Fruit fly (Drosophila melanogaster) whole organism, embryonic: ENCODE measurements around the gene CG7191.

Source experiments
- Asciz ChIP-seq: fragments of 200-800 bp; sonication (Bioruptor generic); optimal IDR thresholded peaks from 2 replicates; lab custom pipeline; 2017; ENCODE audit warnings: missing biosample characterization, mild to moderate bottlenecking, missing genetic modification characterization, missing genetic modification reagents
- BEAF-32 ChIP-seq: fragments of 200-800 bp; sonication (Bioruptor generic); optimal IDR thresholded peaks from 3 replicates; lab custom pipeline; 2017; ENCODE audit warnings: missing biosample characterization, missing genetic modification characterization, mild to moderate bottlenecking, moderate library complexity, missing genetic modification reagents
- CG10431 ChIP-seq: fragments of 200-800 bp; sonication (Bioruptor generic); optimal IDR thresholded peaks from 3 replicates; lab custom pipeline; 2018; ENCODE audit warnings: missing biosample characterization, mild to moderate bottlenecking, missing genetic modification characterization
- CG10543 ChIP-seq: fragments of 200-800 bp; sonication (Bioruptor generic); optimal IDR thresholded peaks from 3 replicates; lab custom pipeline; 2017; ENCODE audit warnings: missing biosample characterization, mild to moderate bottlenecking, missing genetic modification characterization, moderate library complexity
- CG10979 ChIP-seq: fragments of 200-800 bp; sonication (Bioruptor generic); optimal IDR thresholded peaks from 2 replicates; lab custom pipeline; 2018; ENCODE audit warnings: missing biosample characterization, mild to moderate bottlenecking, missing genetic modification characterization, moderate library complexity
- CG11247 ChIP-seq: fragments of 200-800 bp; sonication (Bioruptor generic); IDR thresholded peaks from 2 replicates; pipeline ENCODE4 v1.3.6; 2022; ENCODE audit warnings: missing biosample characterization, missing genetic modification characterization
- CG11456 ChIP-seq: fragments of 200-800 bp; sonication (Bioruptor generic); IDR thresholded peaks from 3 replicates; pipeline ENCODE4 v1.3.6; 2022; ENCODE audit warnings: missing biosample characterization, missing genetic modification characterization
- CG11696 ChIP-seq: fragments of 200-800 bp; sonication (Bioruptor generic); IDR thresholded peaks from 2 replicates; pipeline ENCODE4 v1.3.6; 2022; ENCODE audit warnings: missing biosample characterization, missing genetic modification characterization
- CG12299 ChIP-seq: fragments of 200-800 bp; sonication (Bioruptor generic); optimal IDR thresholded peaks from 2 replicates; lab custom pipeline; 2018; ENCODE audit warnings: missing biosample characterization, mild to moderate bottlenecking, missing genetic modification characterization
- CG13424 ChIP-seq: fragments of 200-800 bp; sonication (Bioruptor generic); optimal IDR thresholded peaks from 2 replicates; lab custom pipeline; 2019; ENCODE audit warnings: missing biosample characterization, mild to moderate bottlenecking, missing genetic modification characterization, moderate library complexity
- CG14441 ChIP-seq: fragments of 200-800 bp; sonication (Bioruptor generic); IDR thresholded peaks from 2 replicates; pipeline ENCODE4 v1.3.6; 2022; ENCODE audit warnings: missing biosample characterization, missing genetic modification characterization
- CG15601 ChIP-seq: fragments of 200-800 bp; sonication (Bioruptor generic); optimal IDR thresholded peaks from 3 replicates; lab custom pipeline; 2019; ENCODE audit warnings: missing biosample characterization, mild to moderate bottlenecking, missing genetic modification characterization, moderate library complexity
- CG16813 ChIP-seq: fragments of 200-800 bp; sonication (Bioruptor generic); IDR thresholded peaks from 3 replicates; pipeline ENCODE4 v1.3.6; 2022; ENCODE audit warnings: missing biosample characterization, missing genetic modification characterization; ENCODE audit not compliant: partially characterized antibody
- CG17328 ChIP-seq: fragments of 200-800 bp; sonication (Bioruptor generic); IDR thresholded peaks from 2 replicates; pipeline ENCODE4 v1.3.6; 2022; ENCODE audit warnings: missing biosample characterization, missing genetic modification characterization
- CG17385 ChIP-seq: fragments of 200-800 bp; sonication (Bioruptor generic); optimal IDR thresholded peaks from 3 replicates; lab custom pipeline; 2018; ENCODE audit warnings: missing biosample characterization, mild to moderate bottlenecking, missing genetic modification characterization
- CG17912 ChIP-seq: fragments of 200-800 bp; sonication (Bioruptor generic); optimal IDR thresholded peaks from 2 replicates; lab custom pipeline; 2018; ENCODE audit warnings: missing biosample characterization, mild to moderate bottlenecking, missing genetic modification characterization
- CG18476 ChIP-seq: fragments of 200-800 bp; sonication (Bioruptor generic); optimal IDR thresholded peaks from 2 replicates; lab custom pipeline; 2016; ENCODE audit warnings: missing biosample characterization, mild to moderate bottlenecking, missing genetic modification characterization
- CG18764 ChIP-seq: fragments of 200-800 bp; sonication (Bioruptor generic); optimal IDR thresholded peaks from 3 replicates; lab custom pipeline; 2016; ENCODE audit warnings: missing biosample characterization, missing genetic modification characterization
- CG2889 ChIP-seq: fragments of 200-800 bp; sonication (Bioruptor generic); IDR thresholded peaks from 3 replicates; pipeline ENCODE4 v1.3.6; 2022; ENCODE audit warnings: missing biosample characterization, missing genetic modification characterization
- CG31441 ChIP-seq: fragments of 200-800 bp; sonication (Bioruptor generic); IDR thresholded peaks from 2 replicates; pipeline ENCODE4 v1.3.6; 2022; ENCODE audit warnings: missing biosample characterization, missing genetic modification characterization
- CG34422 ChIP-seq: fragments of 200-800 bp; sonication (Bioruptor generic); IDR thresholded peaks from 3 replicates; pipeline ENCODE4 v1.3.6; 2022; ENCODE audit warnings: missing biosample characterization, missing genetic modification characterization
- CG4282 ChIP-seq: fragments of 200-800 bp; sonication (Bioruptor generic); optimal IDR thresholded peaks from 2 replicates; lab custom pipeline; 2016; ENCODE audit warnings: missing biosample characterization, missing genetic modification characterization
- CG4328 ChIP-seq: fragments of 200-800 bp; sonication (Bioruptor generic); optimal IDR thresholded peaks from 3 replicates; lab custom pipeline; 2017; ENCODE audit warnings: missing biosample characterization, missing genetic modification reagents, missing genetic modification characterization
- CG4730 ChIP-seq: fragments of 200-800 bp; sonication (Bioruptor generic); IDR thresholded peaks from 2 replicates; pipeline ENCODE4 v1.3.6; 2022; ENCODE audit warnings: missing biosample characterization, missing genetic modification characterization
- CG5180 ChIP-seq: fragments of 200-800 bp; sonication (Bioruptor generic); optimal IDR thresholded peaks from 3 replicates; lab custom pipeline; 2017; ENCODE audit warnings: missing biosample characterization, missing genetic modification characterization, mild to moderate bottlenecking, moderate library complexity, missing genetic modification reagents
- CG7963 ChIP-seq: fragments of 200-800 bp; sonication (Bioruptor generic); IDR thresholded peaks from 3 replicates; pipeline ENCODE4 v1.3.6; 2022; ENCODE audit warnings: missing biosample characterization, missing genetic modification characterization; ENCODE audit not compliant: partially characterized antibody
- Camta ChIP-seq: fragments of 200-800 bp; sonication (Bioruptor generic); optimal IDR thresholded peaks from 2 replicates; lab custom pipeline; 2016; ENCODE audit warnings: missing biosample characterization, missing genetic modification characterization
- Dek ChIP-seq: fragments of 200-800 bp; sonication (Bioruptor generic); optimal IDR thresholded peaks from 3 replicates; lab custom pipeline; 2019; ENCODE audit warnings: missing biosample characterization, mild to moderate bottlenecking, missing genetic modification characterization, moderate library complexity
- Hr51 ChIP-seq, 2 experiments: fragments of 200-800 bp; sonication (Bioruptor generic); optimal IDR thresholded peaks; 2 replicates in 1 of 2; 3 replicates in 1 of 2; lab custom pipeline; 2016 to 2018; ENCODE audit warnings: missing biosample characterization in 2 of 2, missing genetic modification characterization in 2 of 2, mild to moderate bottlenecking in 1 of 2, moderate library complexity in 1 of 2
- MESR4 ChIP-seq: fragments of 200-800 bp; sonication (Bioruptor generic); optimal IDR thresholded peaks from 2 replicates; lab custom pipeline; 2018; ENCODE audit warnings: missing biosample characterization, mild to moderate bottlenecking, missing genetic modification characterization, moderate library complexity
- Oaz ChIP-seq: fragments of 200-800 bp; sonication (Bioruptor generic); IDR thresholded peaks from 2 replicates; pipeline ENCODE4 v1.3.6; 2022; ENCODE audit warnings: missing biosample characterization, missing genetic modification characterization
- PHDP ChIP-seq: fragments of 200-800 bp; sonication (Bioruptor generic); optimal IDR thresholded peaks from 3 replicates; lab custom pipeline; 2018; ENCODE audit warnings: missing biosample characterization, mild to moderate bottlenecking, missing genetic modification characterization, moderate library complexity
- Xbp1 ChIP-seq: fragments of 200-800 bp; sonication (Bioruptor generic); optimal IDR thresholded peaks from 3 replicates; lab custom pipeline; 2016; ENCODE audit warnings: missing biosample characterization, mild to moderate bottlenecking, missing genetic modification characterization
- ac ChIP-seq: fragments of 200-800 bp; sonication (Bioruptor generic); optimal IDR thresholded peaks from 3 replicates; lab custom pipeline; 2017; ENCODE audit warnings: missing biosample characterization, mild to moderate bottlenecking, missing genetic modification characterization
- bsh ChIP-seq, 2 experiments: fragments of 200-800 bp; sonication (Bioruptor generic); optimal IDR thresholded peaks; 2 replicates each; lab custom pipeline; 2017 to 2018; ENCODE audit warnings: mild to moderate bottlenecking in 2 of 2, missing biosample characterization in 2 of 2, missing genetic modification characterization in 2 of 2, moderate library complexity in 1 of 2
- crp ChIP-seq, 2 experiments: fragments of 200-800 bp; sonication (Bioruptor generic); optimal IDR thresholded peaks; 2 replicates in 1 of 2; 3 replicates in 1 of 2; lab custom pipeline; 2017; ENCODE audit warnings: missing biosample characterization in 2 of 2, missing genetic modification characterization in 2 of 2, mild to moderate bottlenecking in 1 of 2, moderate library complexity in 1 of 2
- emc ChIP-seq: fragments of 200-800 bp; sonication (Bioruptor generic); optimal IDR thresholded peaks from 2 replicates; lab custom pipeline; 2016; ENCODE audit warnings: missing biosample characterization, missing genetic modification characterization
- eve ChIP-seq, 2 experiments: fragments of >200 bp; optimal IDR thresholded peaks; 2 replicates each; lab custom pipeline; 2017; ENCODE audit warnings: missing biosample characterization in 2 of 2, missing genetic modification characterization in 2 of 2
- fd102C ChIP-seq: fragments of 200-800 bp; sonication (Bioruptor generic); optimal IDR thresholded peaks from 2 replicates; lab custom pipeline; 2018; ENCODE audit warnings: missing biosample characterization, mild to moderate bottlenecking, missing genetic modification characterization, moderate library complexity
- fd3F ChIP-seq: fragments of 200-800 bp; sonication (Bioruptor generic); optimal IDR thresholded peaks from 2 replicates; lab custom pipeline; 2018; ENCODE audit warnings: missing biosample characterization, mild to moderate bottlenecking, missing genetic modification characterization, moderate library complexity
- h ChIP-seq: fragments of >200 bp; optimal IDR thresholded peaks from 2 replicates; lab custom pipeline; 2017
- lov ChIP-seq, 2 experiments: fragments of 200-800 bp in 1 of 2; fragments of >200 bp in 1 of 2; sonication (Bioruptor generic) in 1 of 2; IDR thresholded peaks in 1 of 2; optimal IDR thresholded peaks in 1 of 2; 2 replicates in 1 of 2; 3 replicates in 1 of 2; pipeline versions ENCODE4 v1.3.6 to Lab custom; 2017 to 2022; ENCODE audit warnings: missing biosample characterization in 1 of 2, missing genetic modification characterization in 1 of 2
- maf-S ChIP-seq: fragments of 200-800 bp; sonication (Bioruptor generic); optimal IDR thresholded peaks from 2 replicates; lab custom pipeline; 2016; ENCODE audit warnings: missing biosample characterization, missing genetic modification characterization
- mam ChIP-seq: fragments of 200-800 bp; sonication (Bioruptor generic); optimal IDR thresholded peaks from 3 replicates; lab custom pipeline; 2016; ENCODE audit warnings: missing biosample characterization, missing genetic modification characterization
- peb ChIP-seq: fragments of 200-800 bp; sonication (Bioruptor generic); IDR thresholded peaks from 2 replicates; pipeline ENCODE4 v1.3.6; 2022; ENCODE audit warnings: missing biosample characterization, missing genetic modification characterization
- pros ChIP-seq: fragments of 200-800 bp; sonication (Bioruptor generic); optimal IDR thresholded peaks from 3 replicates; lab custom pipeline; 2019; ENCODE audit warnings: missing biosample characterization, mild to moderate bottlenecking, missing genetic modification characterization, moderate library complexity
- run ChIP-seq: fragments of 200-800 bp; sonication (Bioruptor generic); optimal IDR thresholded peaks from 3 replicates; lab custom pipeline; 2018; ENCODE audit warnings: missing biosample characterization, mild to moderate bottlenecking, missing genetic modification characterization
- wor ChIP-seq: fragments of 200-800 bp; sonication (Bioruptor generic); IDR thresholded peaks from 2 replicates; pipeline ENCODE4 v1.3.6; 2022; ENCODE audit warnings: missing biosample characterization, missing genetic modification characterization

The CG7191 gene

DNA sequence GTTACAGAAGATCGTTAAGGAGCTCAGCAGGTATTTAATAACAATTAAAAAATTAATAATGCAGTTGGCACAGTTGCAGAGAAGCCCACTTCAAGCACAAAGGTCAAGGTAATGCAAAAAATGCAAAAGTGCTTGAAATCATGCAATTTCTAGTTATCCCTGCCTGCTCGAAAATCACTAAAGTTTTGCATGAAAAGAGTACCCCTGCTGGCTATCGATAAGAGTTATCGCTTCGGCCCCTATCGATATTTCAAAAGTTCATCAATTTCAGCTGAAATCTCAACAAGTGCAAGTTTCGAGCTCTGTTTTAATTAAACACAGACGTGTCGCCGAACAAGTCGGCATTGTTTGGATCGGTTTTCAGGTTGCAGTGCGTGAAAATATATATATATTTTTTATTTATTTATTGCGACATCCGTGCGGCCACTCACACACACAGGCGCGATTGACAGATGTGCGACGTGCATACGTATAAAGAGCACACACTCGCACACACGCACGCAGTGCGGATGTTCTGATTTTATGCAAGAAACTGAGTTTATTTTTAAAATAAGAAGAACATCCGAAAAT, 53.9 kb downstream of the CG7191 start (continued):
- TF ChIP-seq crp (GFP tag; optimal IDR thresholded peaks at IDR 0.05; lab: Kevin White, UChicago) (peak in 1 of 2 experiments; percentile 52), CG5180 (peak; percentile 30), Camta (peak; percentile 53), CG16813 (GFP tag; lab: Robert Waterston, UW) (peak; percentile 82), Oaz (GFP tag; lab: Robert Waterston, UW) (peak; percentile 43; the same call in 1 of the 2 replicates), run (tag; lab: Kevin White, UChicago) (no peak), maf-S (GFP tag; lab: Kevin White, UChicago) (peak; percentile 7), fd3F (peak; percentile 16), CG11247 (GFP tag; lab: Robert Waterston, UW) (peak; percentile 37; the same call in 1 of the 2 replicates), h (lab: Kevin White, UChicago) (no peak), CG17328 (GFP tag; lab: Robert Waterston, UW) (peak; percentile 50; the same call in 1 of the 2 replicates), CG13424 (tag; lab: Kevin White, UChicago) (peak; percentile 58), CG10543 (peak; percentile 46), CG18764 (GFP tag; lab: Kevin White, UChicago) (no peak), PHDP (tag; lab: Kevin White, UChicago) (peak; percentile 9), CG15601 (tag; lab: Kevin White, UChicago) (peak; percentile 41), CG7963 (GFP tag; lab: Robert Waterston, UW) (peak; percentile 64; the same call in 2 of the 3 replicates), CG14441 (peak; percentile 50; the same call in 1 of the 2 replicates), CG18476 (GFP tag; lab: Kevin White, UChicago) (peak; percentile 15), CG10979 (tag; lab: Kevin White, UChicago) (peak; percentile 42), CG10431 (no peak), wor (no peak), bsh (GFP tag; optimal IDR thresholded peaks at IDR 0.05; lab: Kevin White, UChicago) (peak; percentile 2 to 38), MESR4 (GFP tag; lab: Kevin White, UChicago) (peak; percentile 80), emc (GFP tag; lab: Kevin White, UChicago) (no peak), CG2889 (GFP tag; lab: Robert Waterston, UW) (no peak), lov (optimal IDR thresholded peaks at IDR 0.05; lab: Kevin White, UChicago) (no peak), lov (GFP tag; IDR thresholded peaks at IDR 0.05; lab: Robert Waterston, UW) (0 out of 3 replicates have a peak, but pooled peaks have one; percentile 62), pros (GFP tag; lab: Kevin White, UChicago) (no peak), Xbp1 (GFP tag; lab: Kevin White, UChicago) (peak; percentile 75), CG31441 (peak; percentile 74), CG4730 (GFP tag; lab: Robert Waterston, UW) (no peak), Asciz (peak; percentile 24), CG11456 (peak; percentile 72), peb (GFP tag; lab: Robert Waterston, UW) (0 out of 2 replicates have a peak, but pooled peaks have one; percentile 37), eve (GFP tag; optimal IDR thresholded peaks at IDR 0.05; lab: Kevin White, UChicago) (no peak), CG4328 (GFP tag; lab: Kevin White, UChicago) (peak; percentile 55), fd102C (no peak), mam (GFP tag; lab: Kevin White, UChicago) (peak; percentile 64), Hr51 (GFP tag; optimal IDR thresholded peaks at IDR 0.05; lab: Kevin White, UChicago) (peak in 1 of 2 experiments; percentile 8), BEAF-32 (GFP tag; lab: Kevin White, UChicago) (peak; percentile 85), Dek (peak; percentile 34), CG34422 (GFP tag; lab: Robert Waterston, UW) (peak; percentile 73; the same call in 1 of the 3 replicates), ac (GFP tag; lab: Kevin White, UChicago) (peak; percentile 4), CG12299 (no peak), CG17912 (GFP tag; lab: Kevin White, UChicago) (no peak), CG17385 (no peak), CG4282 (GFP tag; lab: Kevin White, UChicago) (no peak), CG11696 (GFP tag; lab: Robert Waterston, UW) (no peak)
